Fruit fly (Drosophila melanogaster) whole organism: ENCODE data around the gene cv.

Experiments
- CG8478 ChIP-seq: fragments of >200 bp; optimal IDR thresholded peaks from 2 replicates; lab custom pipeline; 2018; ENCODE audit warnings: inconsistent platforms
- Dll ChIP-seq: fragments of >200 bp; optimal IDR thresholded peaks from 2 replicates; lab custom pipeline; 2017
- EcR ChIP-seq, 2 experiments: fragments of >200 bp; optimal IDR thresholded peaks; 2 replicates each; lab custom pipeline; 2017; ENCODE audit warnings: missing biosample characterization in 2 of 2, missing genetic modification characterization in 2 of 2, missing genetic modification reagents in 2 of 2
- pan ChIP-seq: fragments of >200 bp; optimal IDR thresholded peaks from 2 replicates; lab custom pipeline; 2017
- psq ChIP-seq: fragments of >200 bp; optimal IDR thresholded peaks from 2 replicates; lab custom pipeline; 2017
- usp ChIP-seq: fragments of >200 bp; optimal IDR thresholded peaks from 2 replicates; lab custom pipeline; 2017; ENCODE audit warnings: missing biosample characterization, missing genetic modification characterization, mixed read lengths

cv gene

DNA sequence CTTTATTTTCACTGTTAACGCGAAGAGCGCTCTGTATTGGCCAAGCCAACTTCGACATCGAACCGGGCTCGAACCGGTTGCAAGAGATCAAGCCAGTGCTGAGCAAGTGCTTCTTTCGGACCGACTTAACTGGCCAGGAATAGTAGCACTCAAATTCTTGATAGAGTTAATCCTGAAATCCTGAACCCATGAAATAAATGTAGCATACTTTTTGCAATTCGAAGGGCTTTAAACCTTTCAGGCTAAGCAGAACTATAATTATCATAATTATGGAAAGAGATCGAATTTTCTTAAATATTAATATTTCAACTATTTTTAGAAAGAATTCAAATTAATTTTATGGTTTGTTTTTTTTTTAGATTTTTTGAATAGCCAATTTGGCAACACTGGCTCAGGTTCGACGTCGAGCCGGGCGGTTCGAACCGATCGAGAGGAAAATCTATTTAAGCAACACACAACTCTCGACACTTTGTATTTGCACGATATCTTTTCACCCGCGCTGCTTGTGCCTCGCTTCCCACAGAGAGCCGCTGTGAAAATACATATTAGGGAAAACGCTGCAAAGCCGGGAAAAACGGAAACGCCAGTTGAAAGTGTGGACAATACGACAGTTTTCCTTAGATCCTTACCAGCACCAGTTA is 8.4 kb downstream of the cv start, which contains the start of gene AdamTS-B:
AdamTS-B (plus strand) TSS at position 471 of the 641 bp plus-strand sequence.
- TF ChIP-seq Dll (no peak), CG8478 (lab: Kevin White, UChicago) (no peak), pan (lab: Kevin White, UChicago) (no peak), psq (no peak), usp (no peak), EcR (GFP tag; optimal IDR thresholded peaks at IDR 0.05; lab: Kevin White, UChicago) (no peak)

DNA sequence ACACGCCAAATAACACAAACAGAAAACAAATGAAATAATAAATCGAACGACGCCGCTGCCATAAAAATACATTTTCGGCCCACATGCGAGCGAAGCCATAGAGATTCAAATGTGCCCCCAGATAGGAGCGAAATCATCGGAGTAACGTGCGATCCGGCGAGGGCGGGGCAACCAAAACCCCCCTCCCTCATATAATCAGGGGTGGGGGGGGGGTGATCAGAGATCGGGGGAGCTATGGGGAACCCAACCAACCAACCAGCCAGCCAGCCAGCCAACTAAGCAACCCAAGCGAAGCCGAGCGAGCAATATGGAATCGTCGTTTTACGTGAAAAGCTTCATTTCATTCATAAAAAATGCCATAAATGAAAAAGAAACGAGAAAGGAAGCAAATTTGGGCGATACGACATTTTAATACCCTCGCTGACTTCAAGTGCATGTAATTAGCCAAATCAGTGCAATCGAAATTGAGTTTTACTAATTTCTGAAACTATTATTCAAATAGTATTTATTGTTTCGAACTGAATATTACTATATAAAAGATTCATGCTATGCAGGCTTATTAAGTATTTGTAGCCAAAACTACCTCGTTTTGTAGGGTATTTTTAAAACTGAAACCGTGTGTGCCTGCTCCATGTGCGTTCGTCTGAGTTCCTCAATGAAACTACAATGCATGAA is 10.2 kb downstream of the cv start:
- peak; percentile 70 for TF ChIP-seq pan (lab: Kevin White, UChicago)
- TF ChIP-seq EcR (GFP tag; optimal IDR thresholded peaks at IDR 0.05; lab: Kevin White, UChicago): no peak

DNA sequence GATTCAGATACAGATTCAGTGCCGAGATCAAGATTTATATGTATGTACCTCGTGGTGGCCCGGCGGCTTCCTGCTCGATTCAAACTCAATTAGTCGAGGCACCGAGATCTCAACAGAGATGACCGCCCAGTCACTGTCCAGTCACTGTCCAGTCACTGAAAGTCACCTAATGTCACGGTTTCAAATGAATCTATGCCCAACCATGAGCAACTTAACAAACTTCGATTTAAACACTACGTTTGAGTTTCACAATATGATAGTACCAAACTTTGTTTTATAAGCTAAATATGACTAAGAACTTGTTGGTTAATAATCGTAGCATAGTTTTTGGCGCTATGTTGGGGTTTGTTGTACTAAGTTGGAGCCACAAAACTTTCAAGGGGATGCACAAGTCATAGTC is 15.3 kb downstream of the cv start:
- TF ChIP-seq psq: no peak
- TF ChIP-seq pan (lab: Kevin White, UChicago): no peak
- TF ChIP-seq usp: no peak
- no peak for TF ChIP-seq Dll
- no peak for TF ChIP-seq EcR (GFP tag; optimal IDR thresholded peaks at IDR 0.05; lab: Kevin White, UChicago)
- TF ChIP-seq CG8478 (lab: Kevin White, UChicago): no peak

DNA sequence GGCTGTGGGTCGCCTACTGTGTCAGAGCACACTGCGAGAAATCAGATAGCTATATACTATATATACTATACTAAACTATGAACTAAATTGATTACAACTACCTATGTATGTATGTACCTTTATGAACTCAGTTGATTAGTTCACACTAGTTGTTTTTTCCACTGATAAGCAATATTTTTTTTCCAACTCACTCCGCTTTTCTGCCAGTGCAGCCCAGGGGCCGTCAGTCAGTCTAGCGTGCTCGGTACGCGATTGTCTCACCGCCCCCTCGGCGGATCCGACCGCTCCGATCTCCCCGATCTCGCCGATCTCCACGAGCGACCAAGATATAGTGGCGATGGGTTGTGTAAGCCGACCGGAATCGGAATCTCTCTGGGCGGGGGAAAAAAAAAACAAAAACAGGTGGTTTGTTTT is 16.1 kb downstream of the cv start:
- TF ChIP-seq CG8478 (lab: Kevin White, UChicago): no peak
- no peak for TF ChIP-seq pan (lab: Kevin White, UChicago)

DNA sequence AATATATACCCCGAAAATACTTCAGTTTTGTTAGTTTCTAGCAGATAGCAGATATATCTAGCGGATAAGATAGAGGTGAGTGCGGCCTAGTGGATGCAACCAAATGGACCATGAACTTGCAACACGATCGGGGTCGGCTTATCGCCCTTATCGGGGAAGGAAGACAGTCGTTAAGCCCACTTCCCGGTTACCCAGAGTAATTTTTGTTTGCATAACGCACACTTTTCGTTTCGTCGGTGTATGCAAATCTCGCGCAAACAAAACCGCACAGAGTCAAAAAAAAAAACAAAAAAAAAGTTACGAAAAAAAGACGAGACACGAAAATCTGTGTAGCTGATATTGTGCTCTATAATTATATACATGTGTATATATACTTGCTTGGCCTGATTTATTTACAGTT is 23.2 kb downstream of the cv start:
- TF ChIP-seq Dll (no peak), psq (no peak), CG8478 (lab: Kevin White, UChicago) (no peak), pan (lab: Kevin White, UChicago) (no peak), usp (no peak), EcR (GFP tag; optimal IDR thresholded peaks at IDR 0.05; lab: Kevin White, UChicago) (no peak)

DNA sequence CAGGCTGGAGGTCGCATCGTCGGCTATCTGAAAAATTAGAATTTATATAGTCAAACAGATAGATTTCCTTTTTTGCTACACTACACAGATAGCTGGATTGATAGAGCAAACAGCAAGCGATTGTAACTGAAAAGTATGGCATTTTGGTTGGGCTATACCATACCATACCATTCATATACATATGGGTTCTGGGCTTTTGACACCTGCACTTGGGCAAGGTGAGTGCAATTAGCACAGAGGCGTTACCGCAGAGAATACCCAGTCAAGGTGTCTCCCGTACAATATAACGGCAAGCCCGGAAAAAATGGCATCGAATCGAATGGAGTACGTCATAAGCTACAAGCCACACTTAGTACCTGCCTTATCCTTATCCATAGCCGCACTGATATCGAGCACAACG is 25.0 kb downstream of the cv start:
- TF ChIP-seq Dll (no peak), pan (lab: Kevin White, UChicago) (no peak), CG8478 (lab: Kevin White, UChicago) (no peak), EcR (GFP tag; optimal IDR thresholded peaks at IDR 0.05; lab: Kevin White, UChicago) (no peak), usp (no peak), psq (no peak)

DNA sequence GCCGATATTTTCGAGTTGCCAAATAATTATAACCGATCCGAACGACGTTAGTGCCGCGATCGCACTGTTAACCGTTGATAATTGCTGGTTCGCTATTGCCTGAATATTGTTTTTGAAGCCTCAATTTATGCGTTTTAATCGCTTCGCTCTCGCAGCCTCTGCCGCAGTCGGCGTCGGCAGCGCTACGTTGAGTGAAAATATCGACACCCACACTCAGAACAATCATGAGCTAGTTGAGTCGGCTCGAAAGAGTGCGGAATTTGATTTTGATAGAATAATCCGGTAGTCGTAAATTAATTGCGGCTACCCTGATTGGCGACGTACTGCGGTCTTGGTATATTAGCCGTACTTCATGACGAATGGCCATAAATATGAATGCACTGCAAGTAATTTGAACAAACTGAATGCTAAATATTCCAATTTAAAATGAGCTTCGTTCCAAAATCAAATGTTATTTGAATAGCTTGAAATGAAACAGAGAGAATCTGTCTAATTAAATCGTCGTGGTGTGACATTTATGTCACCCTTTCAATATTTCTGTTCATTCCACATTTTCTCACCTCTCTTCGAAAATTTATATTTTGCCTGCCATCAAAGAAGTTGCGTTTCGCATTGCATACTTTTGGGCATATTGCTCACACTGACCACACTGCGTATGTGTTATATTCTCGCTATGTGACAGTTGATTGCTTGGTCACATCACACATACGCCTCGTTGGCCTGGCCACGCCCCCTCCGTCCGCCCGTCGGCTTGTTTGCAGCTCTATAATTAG is 25.8 kb downstream of the cv start:
- TF ChIP-seq psq: no peak
- TF ChIP-seq pan (lab: Kevin White, UChicago): no peak
- no peak for TF ChIP-seq EcR (GFP tag; optimal IDR thresholded peaks at IDR 0.05; lab: Kevin White, UChicago)
- TF ChIP-seq Dll: no peak
- TF ChIP-seq CG8478 (lab: Kevin White, UChicago): no peak
- no peak for TF ChIP-seq usp

DNA sequence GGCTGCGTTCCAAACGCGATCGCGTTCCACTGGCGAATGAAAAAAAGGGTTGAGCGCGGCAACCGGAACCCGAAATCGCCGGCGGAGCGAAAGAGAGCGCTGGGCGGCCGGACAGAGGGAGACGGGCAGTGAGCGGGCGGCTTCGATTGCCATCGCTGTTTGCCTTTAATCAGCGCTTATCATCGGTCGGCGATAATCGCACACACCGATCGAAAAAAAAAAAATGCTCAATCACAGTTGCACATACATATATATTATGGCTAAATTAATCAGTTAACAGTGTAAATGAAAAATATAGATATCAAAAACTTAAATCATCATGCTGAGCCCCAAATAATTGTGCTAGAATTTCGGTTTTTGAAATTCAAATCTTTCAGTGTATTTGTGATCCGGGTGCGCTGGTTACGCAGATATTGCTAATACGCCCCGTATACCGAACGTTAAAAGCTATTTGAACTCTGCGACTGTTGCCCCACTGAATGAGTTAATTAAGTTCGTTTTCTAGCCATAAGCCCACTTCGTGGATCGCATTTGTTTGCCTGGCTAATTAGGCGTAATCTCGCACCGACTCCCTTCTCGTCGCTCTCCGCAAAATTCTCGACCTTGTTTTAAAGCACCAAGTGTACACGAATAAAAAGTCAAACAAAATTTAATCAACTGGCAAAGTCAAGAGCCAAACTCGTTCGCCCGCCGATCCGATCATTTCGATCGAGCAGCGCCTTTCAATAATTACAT is 28.1 kb downstream of the cv start, which contains the start of gene CG33080:
CG33080 (minus strand) TSS at position 38 of the 735 bp plus-strand sequence.
- no peak for TF ChIP-seq pan (lab: Kevin White, UChicago)

DNA sequence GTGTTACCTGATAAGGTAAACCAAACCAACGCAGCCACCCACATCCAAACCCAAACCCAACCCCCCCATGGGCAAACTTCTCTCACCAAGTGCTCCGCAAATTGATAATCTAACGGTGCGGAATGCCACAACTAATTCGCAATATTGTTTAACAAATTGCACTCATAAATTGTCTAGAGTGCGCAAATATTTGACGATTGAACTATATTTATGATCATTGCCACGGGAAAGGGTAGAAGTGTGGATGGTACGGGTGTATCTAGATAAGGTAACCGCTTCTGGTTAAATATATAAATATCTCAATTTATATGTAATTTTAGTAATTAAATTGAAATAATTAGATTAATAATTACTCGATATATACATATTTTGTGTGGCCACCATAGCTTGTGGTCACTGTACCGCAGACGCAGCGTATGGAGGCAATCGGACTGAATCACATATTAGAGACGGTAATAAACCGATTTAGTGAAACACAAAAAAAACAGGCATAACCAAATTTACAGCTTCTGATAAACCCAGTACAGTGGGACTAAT is 28.7 kb downstream of the cv start:
- no peak for TF ChIP-seq usp
- no peak for TF ChIP-seq CG8478 (lab: Kevin White, UChicago)
- no peak for TF ChIP-seq pan (lab: Kevin White, UChicago)
- no peak for TF ChIP-seq Dll
- TF ChIP-seq psq: no peak
- no peak for TF ChIP-seq EcR (GFP tag; optimal IDR thresholded peaks at IDR 0.05; lab: Kevin White, UChicago)

DNA sequence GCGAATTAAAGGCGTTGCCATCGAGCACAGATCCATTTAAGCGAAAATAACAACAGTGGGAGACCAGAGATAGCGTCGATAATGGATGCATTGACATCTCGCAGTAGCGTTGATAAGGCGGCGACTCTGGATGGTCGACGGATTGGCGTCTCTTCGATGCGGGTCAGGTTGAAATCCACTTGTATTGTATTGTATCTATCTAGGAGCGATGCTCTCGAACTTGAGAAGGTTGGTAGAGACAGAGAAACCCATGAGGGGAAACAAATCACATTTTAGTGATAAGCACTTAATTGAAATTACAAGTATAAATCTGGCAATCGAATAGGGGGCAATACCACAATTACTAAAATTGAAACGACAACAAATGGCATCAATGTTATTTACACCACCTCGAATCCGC is 33.8 kb downstream of the cv start:
- TF ChIP-seq CG8478 (lab: Kevin White, UChicago): no peak
- TF ChIP-seq psq: no peak
- no peak for TF ChIP-seq EcR (GFP tag; optimal IDR thresholded peaks at IDR 0.05; lab: Kevin White, UChicago)
- TF ChIP-seq pan (lab: Kevin White, UChicago): no peak
- TF ChIP-seq Dll: no peak
- no peak for TF ChIP-seq usp

DNA sequence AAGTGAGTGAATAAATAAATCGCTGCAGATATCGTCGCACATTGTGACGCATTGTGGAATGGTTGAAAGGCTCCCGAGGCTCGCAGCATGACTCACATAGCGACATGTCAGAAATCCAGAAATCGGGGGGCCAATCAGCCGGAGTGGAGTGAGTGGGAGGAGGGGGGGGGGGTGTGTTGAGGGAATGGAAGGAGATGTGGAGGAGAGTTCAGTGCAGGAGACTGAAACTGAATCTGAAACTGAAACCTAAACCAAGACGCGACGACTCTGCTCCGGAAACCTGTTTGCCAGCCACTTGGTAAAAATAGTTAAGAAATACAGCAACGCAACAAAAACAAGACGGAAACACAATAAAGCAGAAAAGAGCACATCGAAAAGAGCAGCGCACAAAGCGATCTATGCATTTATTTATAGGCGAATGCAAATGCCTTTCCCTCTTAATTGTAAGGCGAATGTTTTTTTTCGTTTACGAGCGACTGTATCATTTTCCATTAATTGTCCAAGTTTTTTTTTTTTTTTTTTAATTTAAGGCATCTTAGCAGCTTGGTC is 34.4 kb downstream of the cv start:
- TF ChIP-seq pan (lab: Kevin White, UChicago) (no peak), psq (no peak), EcR (GFP tag; optimal IDR thresholded peaks at IDR 0.05; lab: Kevin White, UChicago) (no peak), CG8478 (lab: Kevin White, UChicago) (no peak)

DNA sequence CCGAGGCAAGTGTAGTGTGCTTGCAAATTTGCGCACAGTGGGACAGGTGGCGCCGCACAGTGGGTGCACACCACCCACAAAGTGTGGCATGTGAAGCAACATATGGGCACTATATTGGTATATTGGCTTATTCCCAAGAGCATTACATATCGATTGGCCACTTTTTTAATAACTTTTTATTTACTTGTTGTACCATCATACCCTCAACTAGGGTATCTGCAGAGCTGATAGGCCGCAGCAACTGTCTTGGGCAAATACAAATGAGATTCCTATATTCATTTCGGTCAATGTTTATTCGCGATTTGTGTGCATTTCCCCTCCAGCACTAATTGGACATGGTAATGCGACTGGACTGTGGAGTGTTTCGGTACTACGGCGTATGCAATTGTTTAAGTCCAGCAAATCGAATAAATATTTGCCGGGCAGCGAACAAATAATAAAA is 35.0 kb downstream of the cv start:
- no peak for TF ChIP-seq Dll
- no peak for TF ChIP-seq EcR (GFP tag; optimal IDR thresholded peaks at IDR 0.05; lab: Kevin White, UChicago)
- no peak for TF ChIP-seq psq
- no peak for TF ChIP-seq pan (lab: Kevin White, UChicago)
- TF ChIP-seq CG8478 (lab: Kevin White, UChicago): no peak
- no peak for TF ChIP-seq usp
